Fruit fly (Drosophila melanogaster): Measurements from ENCODE around the gene Poc1.

Gene Poc1

dm6 chr3L:13432791-13433190, 43.0 kb upstream of the Poc1 start (continued):
- peak in 1 of 2 experiments; percentile 45 for TF ChIP-seq Hr78 (GFP tag; optimal IDR thresholded peaks at IDR 0.05)
- no peak for TF ChIP-seq CG1792 (GFP tag; optimal IDR thresholded peaks at IDR 0.05)
- TF ChIP-seq CG15011 (GFP tag; optimal IDR thresholded peaks at IDR 0.05): no peak
- no peak for TF ChIP-seq CG11723 (GFP tag; optimal IDR thresholded peaks at IDR 0.05)
- no peak for TF ChIP-seq sc (optimal IDR thresholded peaks at IDR 0.05)
- TF ChIP-seq sc (GFP tag; optimal IDR thresholded peaks at IDR 0.05): no peak
- no peak for TF ChIP-seq CG4328 (GFP tag; optimal IDR thresholded peaks at IDR 0.05)
- TF ChIP-seq mirr (GFP tag; optimal IDR thresholded peaks at IDR 0.05): peak; percentile 42
- peak; percentile 87 for TF ChIP-seq CG6791 (GFP tag; IDR thresholded peaks at IDR 0.05; ENCODE audit: partially characterized antibody)
- peak; percentile 36 for TF ChIP-seq ftz-f1 (GFP tag; optimal IDR thresholded peaks at IDR 0.05)
- no peak for TF ChIP-seq eve (GFP tag; optimal IDR thresholded peaks at IDR 0.05)
- no peak for TF ChIP-seq ap (GFP tag; IDR thresholded peaks at IDR 0.05)
- no peak for TF ChIP-seq crol (GFP tag; IDR thresholded peaks at IDR 0.05)
- TF ChIP-seq CG11695 (GFP tag; IDR thresholded peaks at IDR 0.05): no peak
- peak; percentile 79 for TF ChIP-seq abd-A (tag; optimal IDR thresholded peaks at IDR 0.05)
- TF ChIP-seq sens (GFP tag): peak; percentile 54
- no peak for TF ChIP-seq Hmx (GFP tag; optimal IDR thresholded peaks at IDR 0.05)
- no peak for TF ChIP-seq HmgD (GFP tag; optimal IDR thresholded peaks at IDR 0.05)
- no peak for TF ChIP-seq MBD-R2 (GFP tag; IDR thresholded peaks at IDR 0.05)
- no peak for TF ChIP-seq en (GFP tag; optimal IDR thresholded peaks at IDR 0.05)
- TF ChIP-seq mld (GFP tag; IDR thresholded peaks at IDR 0.05; ENCODE audit: partially characterized antibody): peak; percentile 68; the same call in 2 of the 3 replicates
- TF ChIP-seq hkb (optimal IDR thresholded peaks at IDR 0.05): no peak
- TF ChIP-seq hkb (GFP tag; IDR thresholded peaks at IDR 0.05): no peak
- no peak for TF ChIP-seq CG11696 (GFP tag; IDR thresholded peaks at IDR 0.05)
- TF ChIP-seq ssp (GFP tag; IDR thresholded peaks at IDR 0.05): no peak
- TF ChIP-seq tna (GFP tag; IDR thresholded peaks at IDR 0.05; ENCODE audit: partially characterized antibody): peak; percentile 72
- TF ChIP-seq CG14860 (GFP tag; IDR thresholded peaks at IDR 0.05; ENCODE audit: partially characterized antibody): peak; percentile 46
- peak; percentile 66 for TF ChIP-seq CG42726 (GFP tag; IDR thresholded peaks at IDR 0.05; ENCODE audit: partially characterized antibody)
- TF ChIP-seq tup (GFP tag; optimal IDR thresholded peaks at IDR 0.05): no peak
- TF ChIP-seq CG1647 (GFP tag; optimal IDR thresholded peaks at IDR 0.05): no peak
- no peak for TF ChIP-seq Elba2 (GFP tag; optimal IDR thresholded peaks at IDR 0.05)
- no peak for TF ChIP-seq CG10543 (GFP tag; optimal IDR thresholded peaks at IDR 0.05)
- TF ChIP-seq Bdp1 (GFP tag; optimal IDR thresholded peaks at IDR 0.05): peak; percentile 98
- TF ChIP-seq D (optimal IDR thresholded peaks at IDR 0.05): no peak
- TF ChIP-seq D (GFP tag; optimal IDR thresholded peaks at IDR 0.05): no peak
- no peak for TF ChIP-seq CG3065 (GFP tag; optimal IDR thresholded peaks at IDR 0.05)
- no peak for TF ChIP-seq CG8388 (GFP tag; optimal IDR thresholded peaks at IDR 0.05)
- 0 out of 3 replicates have a peak, but pooled peaks have one; percentile 10 for TF ChIP-seq CG2199 (GFP tag; IDR thresholded peaks at IDR 0.05)
- TF ChIP-seq Awh (GFP tag; IDR thresholded peaks at IDR 0.05): peak; percentile 47; the same call in 1 of the 2 replicates

dm6 chr3L:13430171-13430570, 40.4 kb upstream of the Poc1 start:
- peak in 1 of 2 experiments; percentile 26 for TF ChIP-seq Dfd (GFP tag; optimal IDR thresholded peaks at IDR 0.05)
- TF ChIP-seq tup (GFP tag; optimal IDR thresholded peaks at IDR 0.05): no peak

dm6 chr3L:13426573-13426972, 36.8 kb upstream of the Poc1 start, which contains the start of gene CG14105:
CG14105 (minus strand) TSS chr3L:13426673.
- no peak for TF ChIP-seq p53 (GFP tag; optimal IDR thresholded peaks at IDR 0.05)
- no peak for TF ChIP-seq CG1602 (GFP tag; optimal IDR thresholded peaks at IDR 0.05)
- TF ChIP-seq CG4820 (GFP tag; optimal IDR thresholded peaks at IDR 0.05): no peak
- no peak for TF ChIP-seq Xbp1 (GFP tag; optimal IDR thresholded peaks at IDR 0.05)
- TF ChIP-seq CG6175 (GFP tag; IDR thresholded peaks at IDR 0.05): no peak
- TF ChIP-seq Dll (GFP tag; IDR thresholded peaks at IDR 0.05; ENCODE audit: partially characterized antibody): no peak
- TF ChIP-seq pum (GFP tag; optimal IDR thresholded peaks at IDR 0.05): no peak
- no peak for TF ChIP-seq sim (GFP tag; IDR thresholded peaks at IDR 0.05)
- TF ChIP-seq psq (GFP tag; optimal IDR thresholded peaks at IDR 0.05): no peak
- TF ChIP-seq chif (GFP tag; optimal IDR thresholded peaks at IDR 0.05): no peak
- no peak for TF ChIP-seq CG32772 (GFP tag; IDR thresholded peaks at IDR 0.05)
- no peak for TF ChIP-seq Xrp1 (GFP tag; IDR thresholded peaks at IDR 0.05)
- no peak for TF ChIP-seq fru (optimal IDR thresholded peaks at IDR 0.05)
- no peak for TF ChIP-seq chm (GFP tag; IDR thresholded peaks at IDR 0.05)

Data from whole organism, embryonic.